Worm (Caenorhabditis elegans) whole organism, young adult: Measurements from ENCODE around the gene ect-2.

Source experiments
- B0261.1 ChIP-seq: sonication (generic microtip); optimal IDR thresholded peaks from 2 replicates; lab custom pipeline; 2016; ENCODE audit warnings: mild to moderate bottlenecking, missing genetic modification characterization, moderate library complexity, missing compliant biosample characterization
- D2030.7 ChIP-seq: fragments of 200-800 bp; sonication (Bioruptor generic); IDR thresholded peaks from 2 replicates; pipeline ENCODE4 v1.3.6; 2022; ENCODE audit warnings: missing genetic modification reagents, missing genetic modification characterization, missing compliant biosample characterization
- F37B4.10 ChIP-seq: fragments of 200-800 bp; sonication (Bioruptor generic); IDR thresholded peaks from 2 replicates; pipeline ENCODE4 v1.3.6; 2022; ENCODE audit warnings: missing genetic modification characterization, missing compliant biosample characterization
- F49E8.2 ChIP-seq: sonication (generic microtip); optimal IDR thresholded peaks from 3 replicates; lab custom pipeline; 2017; ENCODE audit warnings: missing genetic modification characterization, mild to moderate bottlenecking, missing compliant biosample characterization, antibody characterized with exemption, moderate library complexity; ENCODE audit not compliant: insufficient read depth
- F52B5.7 ChIP-seq: sonication (generic microtip); optimal IDR thresholded peaks from 2 replicates; lab custom pipeline; 2016; ENCODE audit warnings: mild to moderate bottlenecking, missing genetic modification characterization, missing compliant biosample characterization
- F57A8.1 ChIP-seq: fragments of 200-800 bp; sonication (Bioruptor generic); optimal IDR thresholded peaks from 2 replicates; lab custom pipeline; 2018; ENCODE audit warnings: mild to moderate bottlenecking, missing genetic modification characterization, moderate library complexity, missing compliant biosample characterization
- T26A5.8 ChIP-seq: sonication (generic microtip); optimal IDR thresholded peaks from 2 replicates; lab custom pipeline; 2016; ENCODE audit warnings: missing genetic modification characterization, missing compliant biosample characterization
- Y53F4B.3 ChIP-seq: fragments of 200-800 bp; sonication (Bioruptor generic); IDR thresholded peaks from 2 replicates; pipeline ENCODE4 v1.3.6; 2022; ENCODE audit warnings: missing genetic modification reagents, missing genetic modification characterization, missing compliant biosample characterization
- Y53G8AR.9 ChIP-seq: fragments of 200-800 bp; sonication (Bioruptor generic); conservative IDR thresholded peaks from 2 replicates; pipeline ENCODE4 v1.3.6; 2022; ENCODE audit warnings: missing genetic modification reagents, missing genetic modification characterization, missing compliant biosample characterization
- Y79H2A.3 ChIP-seq: fragments of 200-800 bp; sonication (Bioruptor generic); conservative IDR thresholded peaks from 2 replicates; pipeline ENCODE4 v1.3.6; 2022; ENCODE audit warnings: missing genetic modification reagents, missing genetic modification characterization, missing compliant biosample characterization
- akir-1 ChIP-seq: fragments of 200-800 bp; sonication (Bioruptor generic); optimal IDR thresholded peaks from 2 replicates; lab custom pipeline; 2018; ENCODE audit warnings: mild to moderate bottlenecking, missing genetic modification characterization, moderate library complexity, missing compliant biosample characterization
- ama-1 ChIP-seq, 3 experiments: fragments of 150-350 bp in 1 of 3; sonication (generic microtip) in 2 of 3; optimal IDR thresholded peaks; 2 replicates each; lab custom pipeline; 2014 to 2018; ENCODE audit warnings: missing biosample characterization in 2 of 3, missing genetic modification characterization in 2 of 3, missing genetic modification reagents in 2 of 3
- aptf-3 ChIP-seq: fragments of 200-800 bp; sonication (Bioruptor generic); IDR thresholded peaks from 2 replicates; pipeline ENCODE4 v1.3.6; 2022; ENCODE audit warnings: missing genetic modification characterization, missing compliant biosample characterization
- atf-7 ChIP-seq: sonication (generic microtip); optimal IDR thresholded peaks from 2 replicates; lab custom pipeline; 2017; ENCODE audit warnings: mild to moderate bottlenecking, missing genetic modification characterization, missing compliant biosample characterization
- chd-7 ChIP-seq: sonication (generic microtip); optimal IDR thresholded peaks from 2 replicates; lab custom pipeline; 2016; ENCODE audit warnings: mild to moderate bottlenecking, missing genetic modification characterization, moderate library complexity, missing compliant biosample characterization
- die-1 ChIP-seq: sonication (generic microtip); optimal IDR thresholded peaks from 2 replicates; lab custom pipeline; 2016; ENCODE audit warnings: missing genotype, mild to moderate bottlenecking, missing genetic modification characterization, missing compliant biosample characterization
- dpff-1 ChIP-seq: sonication (generic microtip); optimal IDR thresholded peaks from 2 replicates; lab custom pipeline; 2017; ENCODE audit warnings: mild to moderate bottlenecking, missing genetic modification characterization, missing compliant biosample characterization
- efl-1 ChIP-seq: fragments of 150-350 bp; optimal IDR thresholded peaks from 2 replicates; lab custom pipeline; 2014; ENCODE audit warnings: missing biosample characterization, missing genetic modification reagents, missing genetic modification characterization
- egl-18 ChIP-seq: fragments of 200-800 bp; sonication (Bioruptor generic); IDR thresholded peaks from 2 replicates; pipeline ENCODE4 v1.3.6; 2022; ENCODE audit warnings: missing genetic modification reagents, missing genetic modification characterization, missing compliant biosample characterization
- ekl-4 ChIP-seq: fragments of 200-800 bp; sonication (Bioruptor generic); IDR thresholded peaks from 2 replicates; pipeline ENCODE4 v1.3.6; 2022; ENCODE audit warnings: missing genetic modification reagents, missing genetic modification characterization, missing compliant biosample characterization
- him-1 ChIP-seq: sonication (generic microtip); optimal IDR thresholded peaks from 2 replicates; lab custom pipeline; 2016; ENCODE audit warnings: missing genotype, missing genetic modification reagents, missing genetic modification characterization, missing compliant biosample characterization
- hmg-1.2 ChIP-seq: fragments of 200-800 bp; sonication (Bioruptor generic); IDR thresholded peaks from 2 replicates; pipeline ENCODE4 v1.3.6; 2022; ENCODE audit warnings: missing genetic modification reagents, missing genetic modification characterization, missing compliant biosample characterization
- lag-1 ChIP-seq: fragments of 200-800 bp; sonication (Bioruptor generic); IDR thresholded peaks from 2 replicates; pipeline ENCODE4 v1.3.6; 2022; ENCODE audit warnings: missing genetic modification reagents, missing genetic modification characterization, missing compliant biosample characterization
- let-607 ChIP-seq, 2 experiments: fragments of 200-800 bp in 1 of 2; sonication (Bioruptor generic) in 1 of 2; sonication (generic microtip) in 1 of 2; optimal IDR thresholded peaks; 2 replicates each; lab custom pipeline; 2016 to 2018; ENCODE audit warnings: mild to moderate bottlenecking in 2 of 2, missing compliant biosample characterization in 2 of 2, missing genetic modification characterization in 2 of 2, moderate library complexity in 2 of 2, missing genotype in 1 of 2
- lin-26 ChIP-seq: fragments of 200-800 bp; sonication (Bioruptor generic); IDR thresholded peaks from 2 replicates; pipeline ENCODE4 v1.3.6; 2022; ENCODE audit warnings: missing genetic modification reagents, missing genetic modification characterization, missing compliant biosample characterization
- lin-35 ChIP-seq, 3 experiments: fragments of 150-350 bp in 2 of 3; sonication (generic microtip) in 1 of 3; optimal IDR thresholded peaks; 2 replicates each; lab custom pipeline; 2014 to 2018; ENCODE audit warnings: missing biosample characterization in 3 of 3, missing genetic modification characterization in 3 of 3, missing genetic modification reagents in 3 of 3
- lin-54 ChIP-seq: fragments of 200-800 bp; sonication (Bioruptor generic); optimal IDR thresholded peaks from 2 replicates; lab custom pipeline; 2018; ENCODE audit warnings: mild to moderate bottlenecking, missing genetic modification characterization, missing compliant biosample characterization
- lir-1 ChIP-seq: fragments of 200-800 bp; sonication (Bioruptor generic); conservative IDR thresholded peaks from 2 replicates; pipeline ENCODE4 v1.3.6; 2022; ENCODE audit warnings: missing genetic modification reagents, missing genetic modification characterization, missing compliant biosample characterization
- lsl-1 ChIP-seq: fragments of 200-800 bp; sonication (Bioruptor generic); optimal IDR thresholded peaks from 2 replicates; lab custom pipeline; 2018; ENCODE audit warnings: mild to moderate bottlenecking, missing genetic modification characterization, moderate library complexity, missing compliant biosample characterization
- madf-10 ChIP-seq: sonication (generic microtip); optimal IDR thresholded peaks from 2 replicates; lab custom pipeline; 2016; ENCODE audit warnings: mild to moderate bottlenecking, missing genetic modification characterization, missing compliant biosample characterization
- mcd-1 ChIP-seq: fragments of 200-800 bp; sonication (Bioruptor generic); IDR thresholded peaks from 2 replicates; pipeline ENCODE4 v1.3.6; 2022; ENCODE audit warnings: missing genetic modification reagents, missing genetic modification characterization, missing compliant biosample characterization
- mel-28 ChIP-seq: sonication (generic microtip); optimal IDR thresholded peaks from 2 replicates; lab custom pipeline; 2016; ENCODE audit warnings: borderline replicate concordance, mild to moderate bottlenecking, missing genetic modification characterization, missing compliant biosample characterization
- mes-4 ChIP-seq: sonication (generic microtip); optimal IDR thresholded peaks from 2 replicates; lab custom pipeline; 2016; ENCODE audit warnings: missing genotype, missing genetic modification characterization, missing compliant biosample characterization
- nhr-80 ChIP-seq: sonication (generic microtip); optimal IDR thresholded peaks from 2 replicates; lab custom pipeline; 2016; ENCODE audit warnings: missing genetic modification characterization, missing compliant biosample characterization
- sdz-38 ChIP-seq: sonication (generic microtip); optimal IDR thresholded peaks from 2 replicates; lab custom pipeline; 2016; ENCODE audit warnings: missing genotype, missing genetic modification characterization, missing compliant biosample characterization
- sea-2 ChIP-seq: fragments of 200-800 bp; sonication (Bioruptor generic); IDR thresholded peaks from 2 replicates; pipeline ENCODE4 v1.3.6; 2022; ENCODE audit warnings: missing genetic modification characterization, missing compliant biosample characterization
- snpc-1.3 ChIP-seq: sonication (generic microtip); optimal IDR thresholded peaks from 2 replicates; lab custom pipeline; 2017; ENCODE audit warnings: missing genetic modification characterization, mild to moderate bottlenecking, missing compliant biosample characterization, antibody characterized with exemption, moderate library complexity, missing genotype, missing genetic modification reagents; ENCODE audit not compliant: insufficient read depth
- snpc-3.4 ChIP-seq: sonication (generic microtip); optimal IDR thresholded peaks from 2 replicates; lab custom pipeline; 2017; ENCODE audit warnings: missing genetic modification characterization, mild to moderate bottlenecking, missing compliant biosample characterization, antibody characterized with exemption, moderate library complexity, missing genotype, missing genetic modification reagents
- snpc-4 ChIP-seq, 5 experiments: fragments of 150-350 bp in 1 of 5; sonication (generic microtip) in 4 of 5; optimal IDR thresholded peaks; 2 replicates each; lab custom pipeline; 2014 to 2018; ENCODE audit warnings: missing genetic modification characterization in 5 of 5, missing biosample characterization in 3 of 5, antibody characterized with exemption in 2 of 5, mild to moderate bottlenecking in 2 of 5, missing compliant biosample characterization in 2 of 5, missing genotype in 2 of 5, moderate library complexity in 2 of 5, missing genetic modification reagents in 1 of 5
- unc-130 ChIP-seq: sonication (generic microtip); optimal IDR thresholded peaks from 2 replicates; lab custom pipeline; 2016; ENCODE audit warnings: missing genetic modification reagents, missing genetic modification characterization, missing compliant biosample characterization
- zfh-2 ChIP-seq: fragments of 200-800 bp; sonication (Bioruptor generic); conservative IDR thresholded peaks from 2 replicates; pipeline ENCODE4 v1.3.6; 2022; ENCODE audit warnings: missing genetic modification reagents, missing genetic modification characterization, missing compliant biosample characterization
- ztf-25 ChIP-seq: fragments of 200-800 bp; sonication (Bioruptor generic); IDR thresholded peaks from 2 replicates; pipeline ENCODE4 v1.3.6; 2022; ENCODE audit warnings: missing genetic modification reagents, missing genetic modification characterization, missing compliant biosample characterization
- ztf-3 ChIP-seq: fragments of 200-800 bp; sonication (Bioruptor generic); optimal IDR thresholded peaks from 2 replicates; lab custom pipeline; 2018; ENCODE audit warnings: mild to moderate bottlenecking, missing genetic modification characterization, missing compliant biosample characterization

Gene ect-2

ce11 chrII:10820679-10821078 lies 36.9 kb upstream of the ect-2 start, which contains the start of gene ech-4:
Gene ech-4, plus strand, starts transcription at chrII:10821031.
- TF ChIP-seq nhr-80 (tag; lab: Kevin White, UChicago) (peak; percentile 8), mel-28 (no peak)

DNA sequence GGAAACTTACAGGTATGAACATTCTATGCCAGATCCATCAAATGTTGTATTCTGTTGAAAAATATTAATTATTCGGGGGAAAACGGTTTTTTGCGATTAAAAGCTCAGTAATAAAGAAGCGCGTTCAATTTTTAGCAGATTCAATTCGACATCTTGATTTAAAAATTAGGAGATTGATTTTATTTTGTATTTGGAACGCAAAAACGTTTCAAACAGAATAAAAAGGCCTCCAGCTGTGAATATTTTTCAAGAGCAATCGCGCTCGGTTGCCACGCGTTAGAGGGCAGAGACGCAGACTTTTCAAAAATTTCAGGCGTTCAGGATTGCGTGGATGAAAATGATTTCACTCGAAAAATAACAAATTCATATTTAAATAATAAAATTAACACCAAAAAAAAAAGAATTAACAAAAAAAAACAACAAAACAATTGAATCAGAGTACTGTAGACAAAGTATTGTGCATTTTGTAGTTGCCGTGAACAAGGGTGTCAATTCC lies 36.2 kb upstream of the ect-2 start, which contains the start of gene R06F6.8:
R06F6.8 (minus strand) TSS at position 51 of the 496 bp plus-strand sequence.
- TF ChIP-seq ztf-3 (GFP tag; lab: Kevin White, UChicago) = no peak
- TF ChIP-seq Y53G8AR.9 (GFP tag; lab: Robert Waterston, UW) = no peak
- no peak for TF ChIP-seq aptf-3 (GFP tag; lab: Robert Waterston, UW)
- no peak for TF ChIP-seq Y79H2A.3 (GFP tag; lab: Robert Waterston, UW)
- peak; percentile 74 for TF ChIP-seq mcd-1 (GFP tag; lab: Robert Waterston, UW)
- TF ChIP-seq snpc-3.4 = peak; percentile 2
- TF ChIP-seq die-1 (tag; lab: Kevin White, UChicago) = no peak
- TF ChIP-seq sdz-38 = no peak
- no peak for TF ChIP-seq mes-4
- TF ChIP-seq lin-54 (GFP tag; lab: Kevin White, UChicago) = peak; percentile 21
- TF ChIP-seq him-1 (tag; lab: Kevin White, UChicago) = no peak
- TF ChIP-seq efl-1 (GFP tag; lab: Kevin White, UChicago) = no peak
- TF ChIP-seq lsl-1 = peak; percentile 63
- peak; percentile 89 for TF ChIP-seq hmg-1.2 (GFP tag; lab: Robert Waterston, UW)
- no peak for TF ChIP-seq egl-18
- no peak for TF ChIP-seq lir-1 (GFP tag; lab: Robert Waterston, UW)
- TF ChIP-seq sea-2 (GFP tag; lab: Robert Waterston, UW) = no peak
- TF ChIP-seq ekl-4 (GFP tag; lab: Robert Waterston, UW) = no peak
- no peak for TF ChIP-seq madf-10 (tag; lab: Kevin White, UChicago)
- TF ChIP-seq atf-7 = no peak
- peak; percentile 50 for TF ChIP-seq D2030.7
- no peak for TF ChIP-seq akir-1 (GFP tag; lab: Kevin White, UChicago)
- TF ChIP-seq chd-7 = no peak
- no peak for TF ChIP-seq lag-1

DNA sequence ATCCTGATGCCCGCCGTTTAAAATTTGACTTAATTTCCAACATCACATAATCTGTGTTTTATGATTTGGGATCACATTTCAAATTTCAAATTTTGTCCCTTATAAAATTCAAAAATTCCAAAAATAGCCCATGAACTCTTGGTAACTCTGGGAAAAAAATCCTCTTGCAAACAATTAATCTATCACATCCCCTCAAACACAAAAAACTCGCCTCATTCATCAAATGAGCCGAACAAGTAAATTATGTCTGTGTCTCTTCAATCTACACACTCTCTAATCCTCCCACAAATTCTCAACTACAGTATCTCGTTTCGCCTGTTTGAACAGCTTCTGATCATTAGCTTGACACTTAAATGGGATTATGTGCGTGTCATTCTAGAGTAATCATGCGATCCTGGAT lies 26.9 kb upstream of the ect-2 start, which contains the start of gene msrp-7:
msrp-7 (plus strand) TSS at position 301 of the 400 bp plus-strand sequence.
- TF ChIP-seq him-1 (tag; lab: Kevin White, UChicago) (no peak), F52B5.7 (no peak), F57A8.1 (no peak), dpff-1 (no peak), snpc-4 (GFP tag; optimal IDR thresholded peaks at IDR 0.05; lab: Kevin White, UChicago) (no peak), snpc-4 (tag; optimal IDR thresholded peaks at IDR 0.05; lab: Kevin White, UChicago) (no peak), hmg-1.2 (GFP tag; lab: Robert Waterston, UW) (peak; percentile 50), ama-1 (optimal IDR thresholded peaks at IDR 0.05; lab: Kevin White, UChicago) (no peak), ama-1 (GFP tag; optimal IDR thresholded peaks at IDR 0.05; lab: Kevin White, UChicago) (no peak), efl-1 (GFP tag; lab: Kevin White, UChicago) (no peak), F37B4.10 (GFP tag; lab: Robert Waterston, UW) (no peak)

DNA sequence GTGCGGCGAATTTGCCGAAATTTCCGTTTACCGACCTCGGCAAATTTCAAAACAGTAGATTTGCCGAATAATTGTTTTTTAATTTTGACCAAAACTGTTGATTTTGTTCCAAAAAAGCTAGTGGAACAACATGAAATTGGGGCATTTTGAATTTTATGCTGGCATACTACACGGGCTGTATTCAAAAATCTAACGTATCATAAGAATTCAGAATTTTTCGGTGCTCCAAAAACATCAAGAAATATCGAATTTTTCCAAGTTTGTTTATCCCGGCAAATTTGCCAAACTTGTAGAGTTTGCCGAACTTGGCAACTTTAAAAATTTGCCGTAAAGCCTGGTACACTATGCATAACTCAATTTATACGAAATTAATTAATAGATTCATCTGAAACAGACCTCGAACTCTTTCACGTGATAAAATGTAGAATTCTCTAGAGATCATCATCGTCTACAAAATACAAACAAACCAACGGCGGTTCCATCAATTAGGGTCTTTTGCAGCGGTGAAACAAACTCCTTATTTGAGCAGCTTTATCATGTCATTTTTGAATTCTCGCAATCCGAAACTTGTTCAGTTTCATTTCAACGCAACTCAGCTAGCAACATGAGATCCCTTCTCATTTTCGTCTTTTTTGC lies 25.1 kb upstream of the ect-2 start, which contains the start of gene R06F6.14:
R06F6.14 (plus strand) TSS at position 586 of the 636 bp plus-strand sequence.
- no peak for TF ChIP-seq aptf-3 (GFP tag; lab: Robert Waterston, UW)
- TF ChIP-seq ztf-25 (GFP tag; lab: Robert Waterston, UW) = no peak
- no peak for TF ChIP-seq lin-26 (GFP tag; lab: Robert Waterston, UW)
- no peak for TF ChIP-seq lin-35 (GFP tag; optimal IDR thresholded peaks at IDR 0.05; lab: Kevin White, UChicago)
- TF ChIP-seq zfh-2 = no peak
- TF ChIP-seq F57A8.1 = no peak
- no peak for TF ChIP-seq Y53F4B.3
- no peak for TF ChIP-seq snpc-1.3
- no peak for TF ChIP-seq B0261.1 (tag; lab: Kevin White, UChicago)
- no peak for TF ChIP-seq F49E8.2 (tag; lab: Kevin White, UChicago)
- no peak for TF ChIP-seq T26A5.8 (tag; lab: Kevin White, UChicago)
- TF ChIP-seq unc-130 (GFP tag; lab: Kevin White, UChicago) = no peak
- TF ChIP-seq let-607 (tag; optimal IDR thresholded peaks at IDR 0.05; lab: Kevin White, UChicago) = no peak
